Fruit fly (Drosophila melanogaster) whole organism, embryonic: Measurements from ENCODE around the gene CG45486.

Source experiments
- CG10565 ChIP-seq: fragments of 200-800 bp; sonication (Bioruptor generic); optimal IDR thresholded peaks from 3 replicates; lab custom pipeline; 2016; ENCODE audit warnings: missing biosample characterization, mild to moderate bottlenecking, missing genetic modification characterization
- CG10979 ChIP-seq: fragments of 200-800 bp; sonication (Bioruptor generic); optimal IDR thresholded peaks from 2 replicates; lab custom pipeline; 2018; ENCODE audit warnings: missing biosample characterization, mild to moderate bottlenecking, missing genetic modification characterization, moderate library complexity
- CG12071 ChIP-seq: fragments of 200-800 bp; sonication (Bioruptor generic); optimal IDR thresholded peaks from 3 replicates; lab custom pipeline; 2018; ENCODE audit warnings: missing biosample characterization, mild to moderate bottlenecking, missing genetic modification characterization
- CG12104 ChIP-seq: fragments of 200-800 bp; sonication (Bioruptor generic); optimal IDR thresholded peaks from 3 replicates; lab custom pipeline; 2016; ENCODE audit warnings: missing biosample characterization, missing genetic modification characterization
- CG12942 ChIP-seq: fragments of 200-800 bp; sonication (Bioruptor generic); optimal IDR thresholded peaks from 3 replicates; lab custom pipeline; 2016; ENCODE audit warnings: missing biosample characterization, missing genetic modification characterization
- CG13424 ChIP-seq: fragments of 200-800 bp; sonication (Bioruptor generic); optimal IDR thresholded peaks from 2 replicates; lab custom pipeline; 2019; ENCODE audit warnings: missing biosample characterization, mild to moderate bottlenecking, missing genetic modification characterization, moderate library complexity
- CG13894 ChIP-seq: fragments of 200-800 bp; sonication (Bioruptor generic); optimal IDR thresholded peaks from 3 replicates; lab custom pipeline; 2018; ENCODE audit warnings: missing biosample characterization, mild to moderate bottlenecking, missing genetic modification characterization, moderate library complexity
- CG14441 ChIP-seq: fragments of 200-800 bp; sonication (Bioruptor generic); IDR thresholded peaks from 2 replicates; pipeline ENCODE4 v1.3.6; 2022; ENCODE audit warnings: missing biosample characterization, missing genetic modification characterization
- CG14965 ChIP-seq: fragments of 200-800 bp; sonication (Bioruptor generic); optimal IDR thresholded peaks from 2 replicates; lab custom pipeline; 2016; ENCODE audit warnings: missing biosample characterization, missing genetic modification characterization, borderline replicate concordance
- CG15269 ChIP-seq: fragments of 200-800 bp; sonication (Bioruptor generic); optimal IDR thresholded peaks from 2 replicates; lab custom pipeline; 2018; ENCODE audit warnings: missing biosample characterization, mild to moderate bottlenecking, missing genetic modification characterization, moderate library complexity
- CG17361 ChIP-seq: fragments of 200-800 bp; sonication (Bioruptor generic); IDR thresholded peaks from 3 replicates; pipeline ENCODE4 v1.3.6; 2022; ENCODE audit warnings: missing biosample characterization, missing genetic modification characterization
- CG2120 ChIP-seq: fragments of 200-800 bp; sonication (Bioruptor generic); optimal IDR thresholded peaks from 3 replicates; lab custom pipeline; 2016; ENCODE audit warnings: missing biosample characterization, missing genetic modification characterization
- CG33213 ChIP-seq: fragments of 200-800 bp; sonication (Bioruptor generic); optimal IDR thresholded peaks from 3 replicates; lab custom pipeline; 2016; ENCODE audit warnings: missing biosample characterization, missing genetic modification characterization
- CG4282 ChIP-seq: fragments of 200-800 bp; sonication (Bioruptor generic); optimal IDR thresholded peaks from 2 replicates; lab custom pipeline; 2016; ENCODE audit warnings: missing biosample characterization, missing genetic modification characterization
- CG4404 ChIP-seq: fragments of 200-800 bp; sonication (Bioruptor generic); IDR thresholded peaks from 2 replicates; pipeline ENCODE4 v1.3.6; 2022; ENCODE audit warnings: missing biosample characterization, missing genetic modification characterization
- CG4424 ChIP-seq: fragments of 200-800 bp; sonication (Bioruptor generic); optimal IDR thresholded peaks from 3 replicates; lab custom pipeline; 2016; ENCODE audit warnings: missing biosample characterization, missing genetic modification characterization
- CG5180 ChIP-seq: fragments of 200-800 bp; sonication (Bioruptor generic); optimal IDR thresholded peaks from 3 replicates; lab custom pipeline; 2017; ENCODE audit warnings: missing biosample characterization, missing genetic modification characterization, mild to moderate bottlenecking, moderate library complexity, missing genetic modification reagents
- CG7556 ChIP-seq: fragments of 200-800 bp; sonication (Bioruptor generic); optimal IDR thresholded peaks from 2 replicates; lab custom pipeline; 2017; ENCODE audit warnings: missing biosample characterization, mild to moderate bottlenecking, missing genetic modification characterization
- CG7839 ChIP-seq: fragments of 200-800 bp; sonication (Bioruptor generic); optimal IDR thresholded peaks from 3 replicates; lab custom pipeline; 2018; ENCODE audit warnings: missing biosample characterization, mild to moderate bottlenecking, missing genetic modification characterization, moderate library complexity
- CG8388 ChIP-seq: fragments of 200-800 bp; sonication (Bioruptor generic); optimal IDR thresholded peaks from 2 replicates; lab custom pipeline; 2019; ENCODE audit warnings: missing biosample characterization, mild to moderate bottlenecking, missing genetic modification characterization, moderate library complexity
- CG8478 ChIP-seq: fragments of >200 bp; optimal IDR thresholded peaks from 2 replicates; lab custom pipeline; 2018
- CG9727 ChIP-seq: fragments of 200-800 bp; sonication (Bioruptor generic); optimal IDR thresholded peaks from 3 replicates; lab custom pipeline; 2017; ENCODE audit warnings: missing biosample characterization, mild to moderate bottlenecking, missing genetic modification characterization
- D ChIP-seq, 2 experiments: fragments of 200-800 bp in 1 of 2; fragments of >200 bp in 1 of 2; sonication (Bioruptor generic) in 1 of 2; optimal IDR thresholded peaks; 2 replicates in 1 of 2; 3 replicates in 1 of 2; lab custom pipeline; 2017; ENCODE audit warnings: mild to moderate bottlenecking in 1 of 2, missing biosample characterization in 1 of 2, missing genetic modification characterization in 1 of 2, missing genetic modification reagents in 1 of 2
- D19A ChIP-seq: fragments of 200-800 bp; optimal IDR thresholded peaks from 3 replicates; lab custom pipeline; 2019; ENCODE audit warnings: missing biosample characterization, mild to moderate bottlenecking, missing genetic modification characterization, moderate library complexity
- Dbx ChIP-seq: fragments of 200-800 bp; sonication (Bioruptor generic); IDR thresholded peaks from 3 replicates; pipeline ENCODE4 v1.3.6; 2022; ENCODE audit warnings: missing biosample characterization, missing genetic modification characterization
- Doc3 ChIP-seq: fragments of 200-800 bp; sonication (Bioruptor generic); IDR thresholded peaks from 3 replicates; pipeline ENCODE4 v1.3.6; 2022; ENCODE audit warnings: missing biosample characterization, missing genetic modification characterization; ENCODE audit not compliant: partially characterized antibody
- E2f2 ChIP-seq: fragments of 200-800 bp; sonication (Bioruptor generic); IDR thresholded peaks from 2 replicates; pipeline ENCODE4 v1.3.6; 2022; ENCODE audit warnings: missing biosample characterization, missing genetic modification characterization
- Eip74EF ChIP-seq, 2 experiments: fragments of 200-800 bp in 1 of 2; fragments of >200 bp in 1 of 2; sonication (Bioruptor generic) in 1 of 2; optimal IDR thresholded peaks; 2 replicates each; lab custom pipeline; 2017 to 2019; ENCODE audit warnings: missing biosample characterization in 2 of 2, missing genetic modification characterization in 2 of 2, mild to moderate bottlenecking in 1 of 2, moderate library complexity in 1 of 2
- Fer1 ChIP-seq: fragments of 200-800 bp; sonication (Bioruptor generic); optimal IDR thresholded peaks from 2 replicates; lab custom pipeline; 2017; ENCODE audit warnings: missing biosample characterization, mild to moderate bottlenecking, missing genetic modification characterization
- HHEX ChIP-seq: fragments of 200-800 bp; sonication (Bioruptor generic); optimal IDR thresholded peaks from 3 replicates; lab custom pipeline; 2017; ENCODE audit warnings: missing biosample characterization, mild to moderate bottlenecking, missing genetic modification characterization, missing genetic modification reagents
- Ptx1 ChIP-seq: fragments of 200-800 bp; sonication (Bioruptor generic); IDR thresholded peaks from 2 replicates; pipeline ENCODE4 v1.3.6; 2022; ENCODE audit warnings: missing biosample characterization, missing genetic modification characterization
- ato ChIP-seq: fragments of 200-800 bp; sonication (Bioruptor generic); IDR thresholded peaks from 2 replicates; pipeline ENCODE4 v1.3.6; 2022; ENCODE audit warnings: missing biosample characterization, missing genetic modification characterization; ENCODE audit not compliant: partially characterized antibody
- corto ChIP-seq: fragments of 200-800 bp; sonication (Bioruptor generic); optimal IDR thresholded peaks from 2 replicates; lab custom pipeline; 2016; ENCODE audit warnings: missing biosample characterization, mild to moderate bottlenecking, missing genetic modification characterization, moderate library complexity
- esg ChIP-seq: fragments of 200-800 bp; sonication (Bioruptor generic); conservative IDR thresholded peaks from 2 replicates; pipeline ENCODE4 v1.3.6; 2022; ENCODE audit warnings: missing biosample characterization, missing genetic modification characterization
- ewg ChIP-seq: fragments of 200-800 bp; sonication (Bioruptor generic); optimal IDR thresholded peaks from 3 replicates; lab custom pipeline; 2017; ENCODE audit warnings: mild to moderate bottlenecking, missing biosample characterization, missing genetic modification reagents, missing genetic modification characterization
- fd64A ChIP-seq: fragments of 200-800 bp; sonication (Bioruptor generic); optimal IDR thresholded peaks from 3 replicates; lab custom pipeline; 2018; ENCODE audit warnings: missing biosample characterization, mild to moderate bottlenecking, missing genetic modification characterization
- ftz-f1 ChIP-seq: fragments of 200-800 bp; sonication (Bioruptor generic); optimal IDR thresholded peaks from 2 replicates; lab custom pipeline; 2016; ENCODE audit warnings: missing biosample characterization, missing genetic modification characterization
- gem ChIP-seq: fragments of 200-800 bp; sonication (Bioruptor generic); optimal IDR thresholded peaks from 2 replicates; lab custom pipeline; 2019; ENCODE audit warnings: missing biosample characterization, mild to moderate bottlenecking, missing genetic modification characterization, moderate library complexity
- hkb ChIP-seq, 2 experiments: fragments of 200-800 bp in 1 of 2; fragments of >200 bp in 1 of 2; sonication (Bioruptor generic) in 1 of 2; IDR thresholded peaks in 1 of 2; optimal IDR thresholded peaks in 1 of 2; 2 replicates each; pipeline versions ENCODE4 v1.3.6 to Lab custom; 2017 to 2022; ENCODE audit warnings: missing biosample characterization in 1 of 2, missing genetic modification characterization in 1 of 2
- kni ChIP-seq: fragments of 200-800 bp; sonication (Bioruptor generic); optimal IDR thresholded peaks from 3 replicates; lab custom pipeline; 2017; ENCODE audit warnings: mild to moderate bottlenecking, missing biosample characterization, missing genetic modification reagents, missing genetic modification characterization
- maf-S ChIP-seq: fragments of 200-800 bp; sonication (Bioruptor generic); optimal IDR thresholded peaks from 2 replicates; lab custom pipeline; 2016; ENCODE audit warnings: missing biosample characterization, missing genetic modification characterization
- nmo ChIP-seq: fragments of 200-800 bp; sonication (Bioruptor generic); optimal IDR thresholded peaks from 2 replicates; lab custom pipeline; 2018; ENCODE audit warnings: missing biosample characterization, mild to moderate bottlenecking, missing genetic modification characterization, moderate library complexity
- nom ChIP-seq: fragments of 200-800 bp; sonication (Bioruptor generic); optimal IDR thresholded peaks from 2 replicates; lab custom pipeline; 2017; ENCODE audit warnings: missing biosample characterization, missing genetic modification characterization, mild to moderate bottlenecking, moderate library complexity, missing genetic modification reagents
- phol ChIP-seq: fragments of 200-800 bp; sonication (Bioruptor generic); optimal IDR thresholded peaks from 3 replicates; lab custom pipeline; 2018; ENCODE audit warnings: missing biosample characterization, mild to moderate bottlenecking, missing genetic modification characterization, moderate library complexity
- pnt ChIP-seq: fragments of 200-800 bp; sonication (Bioruptor generic); optimal IDR thresholded peaks from 3 replicates; lab custom pipeline; 2016; ENCODE audit warnings: missing biosample characterization, missing genetic modification characterization
- pzg ChIP-seq: fragments of 200-800 bp; sonication (Bioruptor generic); optimal IDR thresholded peaks from 3 replicates; lab custom pipeline; 2018; ENCODE audit warnings: missing biosample characterization, mild to moderate bottlenecking, missing genetic modification characterization, moderate library complexity
- slou ChIP-seq: fragments of 200-800 bp; sonication (Bioruptor generic); optimal IDR thresholded peaks from 3 replicates; lab custom pipeline; 2016; ENCODE audit warnings: missing biosample characterization, missing genetic modification characterization
- tio ChIP-seq: fragments of 200-800 bp; sonication (Bioruptor generic); optimal IDR thresholded peaks from 2 replicates; lab custom pipeline; 2017; ENCODE audit warnings: missing biosample characterization, missing genetic modification characterization, inconsistent platforms
- zen ChIP-seq: fragments of 200-800 bp; sonication (Bioruptor generic); optimal IDR thresholded peaks from 3 replicates; lab custom pipeline; 2018; ENCODE audit warnings: missing biosample characterization, mild to moderate bottlenecking, missing genetic modification characterization, moderate library complexity

CG45486 gene

dm6 chrX:19875059-19875458 lies 34.9 kb downstream of the CG45486 start (continued):
- no peak for TF ChIP-seq fd64A (GFP tag; lab: Kevin White, UChicago)
- no peak for TF ChIP-seq ftz-f1 (GFP tag; lab: Kevin White, UChicago)
- no peak for TF ChIP-seq CG8478 (lab: Kevin White, UChicago)
- peak in 1 of 2 experiments; percentile 5 for TF ChIP-seq Eip74EF (GFP tag; optimal IDR thresholded peaks at IDR 0.05; lab: Kevin White, UChicago)
- TF ChIP-seq CG4424 = peak; percentile 38
- TF ChIP-seq CG13894 (tag; lab: Kevin White, UChicago) = no peak
- no peak for TF ChIP-seq CG4404 (GFP tag; lab: Robert Waterston, UW)
- peak; percentile 54 for TF ChIP-seq phol (tag; lab: Kevin White, UChicago)
- TF ChIP-seq nmo (GFP tag; lab: Kevin White, UChicago) = peak; percentile 44
- TF ChIP-seq E2f2 (GFP tag; lab: Robert Waterston, UW) = peak; percentile 18; the same call in 1 of the 2 replicates
- TF ChIP-seq D19A (tag; lab: Kevin White, UChicago) = peak; percentile 44
- TF ChIP-seq CG10979 (tag; lab: Kevin White, UChicago) = peak; percentile 50
- no peak for TF ChIP-seq kni (GFP tag; lab: Kevin White, UChicago)
- TF ChIP-seq CG2120 (GFP tag; lab: Kevin White, UChicago) = no peak
- TF ChIP-seq HHEX = no peak
- no peak for TF ChIP-seq D (optimal IDR thresholded peaks at IDR 0.05; lab: Kevin White, UChicago)
- peak; percentile 28 for TF ChIP-seq D (GFP tag; optimal IDR thresholded peaks at IDR 0.05; lab: Kevin White, UChicago)
- TF ChIP-seq ewg = peak; percentile 26
- TF ChIP-seq CG15269 = peak; percentile 22
- no peak for TF ChIP-seq Doc3 (GFP tag; lab: Robert Waterston, UW)
- no peak for TF ChIP-seq ato (GFP tag; lab: Robert Waterston, UW)
- peak; percentile 60 for TF ChIP-seq gem (tag; lab: Kevin White, UChicago)
- TF ChIP-seq Fer1 (GFP tag; lab: Kevin White, UChicago) = peak; percentile 2
- peak; percentile 10 for TF ChIP-seq CG9727 (GFP tag; lab: Kevin White, UChicago)
- TF ChIP-seq CG14965 = no peak
- TF ChIP-seq CG7556 = peak; percentile 44
- no peak for TF ChIP-seq hkb (optimal IDR thresholded peaks at IDR 0.05; lab: Kevin White, UChicago)
- peak; percentile 26; the same call in 1 of the 2 replicates for TF ChIP-seq hkb (GFP tag; IDR thresholded peaks at IDR 0.05; lab: Robert Waterston, UW)
- no peak for TF ChIP-seq CG33213
- TF ChIP-seq nom (GFP tag; lab: Kevin White, UChicago) = peak; percentile 92
- no peak for TF ChIP-seq Dbx (GFP tag; lab: Robert Waterston, UW)
- no peak for TF ChIP-seq CG10565 (GFP tag; lab: Kevin White, UChicago)
- TF ChIP-seq CG8388 = peak; percentile 22
- TF ChIP-seq Ptx1 (GFP tag; lab: Robert Waterston, UW) = no peak
- TF ChIP-seq CG12104 = no peak
- no peak for TF ChIP-seq corto (GFP tag; lab: Kevin White, UChicago)
- peak; percentile 20 for TF ChIP-seq tio (GFP tag; lab: Kevin White, UChicago)
- TF ChIP-seq maf-S (GFP tag; lab: Kevin White, UChicago) = no peak
- TF ChIP-seq pnt = peak; percentile 26
- peak; percentile 22 for TF ChIP-seq CG13424 (tag; lab: Kevin White, UChicago)
- peak; percentile 12 for TF ChIP-seq CG12071 (GFP tag; lab: Kevin White, UChicago)
- TF ChIP-seq CG14441 (GFP tag; lab: Robert Waterston, UW) = no peak
- TF ChIP-seq pzg (GFP tag; lab: Kevin White, UChicago) = no peak
- TF ChIP-seq CG12942 = no peak
- no peak for TF ChIP-seq zen (tag; lab: Kevin White, UChicago)
- TF ChIP-seq CG17361 (GFP tag; lab: Robert Waterston, UW) = peak; percentile 45; the same call in 1 of the 3 replicates
- no peak for TF ChIP-seq CG4282 (GFP tag; lab: Kevin White, UChicago)
- no peak for TF ChIP-seq esg
- peak; percentile 1 for TF ChIP-seq CG5180 (GFP tag; lab: Kevin White, UChicago)
- TF ChIP-seq slou = no peak
- peak; percentile 49 for TF ChIP-seq CG7839 (tag; lab: Kevin White, UChicago)
